Worm (Caenorhabditis elegans): Measurements from ENCODE around the gene mrps-21.

DNA sequence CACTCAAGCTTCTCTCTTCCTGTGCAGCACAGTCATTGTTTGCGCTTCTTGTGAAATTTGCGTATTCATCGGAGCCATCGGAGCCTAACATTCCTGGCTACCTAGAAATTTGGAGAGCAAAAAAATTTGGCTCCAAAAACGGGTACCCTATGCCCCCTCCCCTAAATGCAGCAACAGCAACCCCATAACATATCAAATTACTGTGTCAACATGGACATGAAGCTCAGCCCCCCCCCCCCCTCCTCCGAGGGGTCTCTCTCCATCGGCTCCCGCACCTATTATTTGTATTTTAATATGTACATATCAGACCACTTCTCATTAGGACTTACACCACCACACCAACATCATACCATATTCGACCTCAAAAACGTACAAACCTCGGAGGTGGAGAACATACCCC lies 15.0 kb upstream of the mrps-21 start:
- TF ChIP-seq cog-1 (tag; optimal IDR thresholded peaks at IDR 0.05) (no peak), T22C8.4 (GFP tag; IDR thresholded peaks at IDR 0.05) (no peak), flt-1 (GFP tag; IDR thresholded peaks at IDR 0.05) (no peak), tab-1 (GFP tag; IDR thresholded peaks at IDR 0.05) (no peak), ztf-29 (GFP tag; IDR thresholded peaks at IDR 0.05) (no peak), klf-2 (GFP tag; conservative IDR thresholded peaks at IDR 0.05) (no peak), ztf-23 (GFP tag; IDR thresholded peaks at IDR 0.05) (no peak), ref-1 (GFP tag; conservative IDR thresholded peaks at IDR 0.05) (no peak)
